Worm (Caenorhabditis elegans) whole organism, late embryonic: ENCODE measurements around the gene T07D4.5.

Experiments
- ama-1 ChIP-seq: fragments of 150-350 bp; optimal IDR thresholded peaks from 2 replicates; lab custom pipeline; 2014
- elt-2 ChIP-seq: sonication (generic microtip); optimal IDR thresholded peaks from 2 replicates; lab custom pipeline; 2016; ENCODE audit warnings: missing genetic modification reagents, missing genetic modification characterization, missing compliant biosample characterization
- fax-1 ChIP-seq: sonication (generic microtip); optimal IDR thresholded peaks from 2 replicates; lab custom pipeline; 2016; ENCODE audit warnings: missing genotype, missing genetic modification characterization, missing compliant biosample characterization
- madf-2 ChIP-seq: sonication (generic microtip); optimal IDR thresholded peaks from 2 replicates; lab custom pipeline; 2017; ENCODE audit warnings: missing genetic modification characterization, missing compliant biosample characterization
- nfya-1 ChIP-seq: sonication (generic microtip); optimal IDR thresholded peaks from 2 replicates; lab custom pipeline; 2017; ENCODE audit warnings: missing genetic modification characterization, mild to moderate bottlenecking, missing compliant biosample characterization, antibody characterized with exemption, moderate library complexity
- tbx-7 ChIP-seq: sonication (generic microtip); optimal IDR thresholded peaks from 2 replicates; lab custom pipeline; 2016; ENCODE audit warnings: missing genotype, missing genetic modification characterization, missing compliant biosample characterization

DNA sequence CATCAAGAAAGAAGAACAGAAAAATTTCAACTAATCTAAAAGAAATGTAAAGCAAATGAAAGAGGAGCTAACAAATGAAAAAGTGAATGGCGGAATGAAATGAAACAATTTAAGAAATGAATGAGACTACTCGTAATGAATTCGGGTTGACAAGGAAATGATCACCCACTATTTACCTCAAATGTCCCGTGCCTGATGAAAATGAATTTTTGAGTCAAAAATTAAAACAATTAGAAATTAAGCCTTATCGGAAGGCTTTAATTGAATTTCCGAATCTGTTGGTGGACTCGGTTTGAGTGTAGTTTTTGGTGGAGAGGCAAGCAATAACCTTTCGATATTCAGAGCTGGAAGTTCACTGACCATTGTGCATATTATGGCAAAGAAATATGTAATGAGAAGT lies 35.1 kb downstream of the T07D4.5 start:
- no peak for TF ChIP-seq ama-1 (lab: Kevin White, UChicago)
- TF ChIP-seq fax-1 (tag; lab: Kevin White, UChicago): no peak
- TF ChIP-seq nfya-1 (tag; lab: Kevin White, UChicago): no peak
- TF ChIP-seq madf-2 (tag; lab: Kevin White, UChicago): no peak
- TF ChIP-seq elt-2: no peak
- TF ChIP-seq tbx-7: no peak
